Fruit fly (Drosophila melanogaster): Measurements from ENCODE around the gene CG18284.

Gene CG18284

DNA sequence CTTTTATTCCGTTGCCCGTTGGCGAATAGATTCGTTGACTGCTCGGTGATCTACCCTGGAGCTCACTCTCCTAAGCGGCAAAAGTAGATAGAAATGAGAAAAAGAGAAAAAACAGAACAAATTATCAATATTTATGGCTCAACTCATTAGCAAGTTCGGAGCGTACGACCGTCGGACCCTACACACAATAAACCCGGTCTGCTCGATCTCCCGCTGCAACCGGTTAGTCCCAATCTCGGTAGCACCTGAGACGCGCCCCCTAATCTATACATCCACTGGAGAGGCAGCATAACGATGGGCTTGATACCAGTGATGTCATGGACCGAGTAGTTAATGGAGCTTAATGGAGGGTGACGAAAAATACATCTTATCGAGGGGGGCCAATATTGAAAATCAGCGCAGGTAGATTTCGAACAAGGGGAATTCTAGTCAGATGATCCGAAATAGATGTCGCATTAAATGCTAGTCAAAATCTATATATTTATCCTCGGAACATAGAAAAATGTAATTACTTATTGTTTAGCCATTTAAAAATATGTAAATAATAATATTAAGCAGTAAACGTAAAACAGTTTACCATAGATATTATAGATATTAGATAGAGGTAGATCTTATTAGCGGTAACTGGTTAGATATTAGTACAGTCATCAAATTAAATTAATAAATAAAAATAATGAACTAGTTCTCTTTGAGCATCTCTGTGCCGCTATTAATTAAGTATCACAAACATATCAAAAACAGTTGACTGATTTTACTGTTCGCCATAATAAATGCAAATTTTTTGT lies 43.4 kb downstream of the CG18284 start, which contains the start of gene CG7296:
CG7296 (minus strand) TSS at position 58 of the 785 bp plus-strand sequence.
- TF ChIP-seq PHDP (tag; optimal IDR thresholded peaks at IDR 0.05), result no peak
- TF ChIP-seq CG43689 (GFP tag; IDR thresholded peaks at IDR 0.05), result no peak
- no peak for TF ChIP-seq CG3838 (GFP tag; optimal IDR thresholded peaks at IDR 0.05)
- no peak for TF ChIP-seq CG6765 (GFP tag; optimal IDR thresholded peaks at IDR 0.05)
- no peak for TF ChIP-seq grau (tag; optimal IDR thresholded peaks at IDR 0.05)
- TF ChIP-seq H2.0 (GFP tag; IDR thresholded peaks at IDR 0.05), result no peak
- no peak for TF ChIP-seq CG2712 (tag; optimal IDR thresholded peaks at IDR 0.05)
- TF ChIP-seq HLH4C (GFP tag; IDR thresholded peaks at IDR 0.05; ENCODE audit: partially characterized antibody), result no peak
- no peak for TF ChIP-seq CG7928 (GFP tag; optimal IDR thresholded peaks at IDR 0.05)
- TF ChIP-seq fru (optimal IDR thresholded peaks at IDR 0.05), result no peak
- TF ChIP-seq CG15514 (GFP tag; optimal IDR thresholded peaks at IDR 0.05), result peak; percentile 95
- no peak for TF ChIP-seq MBD-R2 (GFP tag; IDR thresholded peaks at IDR 0.05)
- TF ChIP-seq D19A (tag; optimal IDR thresholded peaks at IDR 0.05), result no peak
- TF ChIP-seq sna (GFP tag; IDR thresholded peaks at IDR 0.05; ENCODE audit: partially characterized antibody), result no peak
- TF ChIP-seq row (GFP tag; IDR thresholded peaks at IDR 0.05), result 0 out of 3 replicates have a peak, but pooled peaks have one; percentile 19
- TF ChIP-seq twi (tag; optimal IDR thresholded peaks at IDR 0.05), result no peak
- TF ChIP-seq CG13894 (tag; optimal IDR thresholded peaks at IDR 0.05), result peak; percentile 72
- no peak for TF ChIP-seq MTF-1 (GFP tag; optimal IDR thresholded peaks at IDR 0.05; ENCODE audit: borderline replicate concordance)
- TF ChIP-seq ase (GFP tag; IDR thresholded peaks at IDR 0.05), result no peak
- no peak for TF ChIP-seq cwo (GFP tag; optimal IDR thresholded peaks at IDR 0.05)
- no peak for TF ChIP-seq Jarid2 (GFP tag; optimal IDR thresholded peaks at IDR 0.05)
- no peak for TF ChIP-seq Sox100B (GFP tag; optimal IDR thresholded peaks at IDR 0.05)
- TF ChIP-seq BtbVII (GFP tag; optimal IDR thresholded peaks at IDR 0.05), result no peak
- no peak for TF ChIP-seq sd (tag; optimal IDR thresholded peaks at IDR 0.05)
- no peak for TF ChIP-seq crc (GFP tag; optimal IDR thresholded peaks at IDR 0.05)
- TF ChIP-seq mirr (GFP tag; optimal IDR thresholded peaks at IDR 0.05), result no peak
- TF ChIP-seq fd102C (GFP tag; optimal IDR thresholded peaks at IDR 0.05), result no peak
- TF ChIP-seq Awh (GFP tag; IDR thresholded peaks at IDR 0.05), result peak; percentile 90
- TF ChIP-seq zfh1 (GFP tag; IDR thresholded peaks at IDR 0.05), result 0 out of 3 replicates have a peak, but pooled peaks have one; percentile 2
- no peak for TF ChIP-seq Deaf1 (tag; optimal IDR thresholded peaks at IDR 0.05)
- peak; percentile 21; the same call in 1 of the 2 replicates for TF ChIP-seq vvl (GFP tag; IDR thresholded peaks at IDR 0.05)
- TF ChIP-seq Tbp (GFP tag; optimal IDR thresholded peaks at IDR 0.05), result no peak
- TF ChIP-seq YL-1 (GFP tag; optimal IDR thresholded peaks at IDR 0.05), result no peak
- TF ChIP-seq sens-2 (GFP tag; IDR thresholded peaks at IDR 0.05), result no peak
- no peak for TF ChIP-seq sob (GFP tag; IDR thresholded peaks at IDR 0.05)
- no peak for TF ChIP-seq CG10321 (GFP tag; IDR thresholded peaks at IDR 0.05)
- no peak for TF ChIP-seq Dll (GFP tag; IDR thresholded peaks at IDR 0.05; ENCODE audit: partially characterized antibody)
- no peak for TF ChIP-seq CG5245 (GFP tag; optimal IDR thresholded peaks at IDR 0.05)
- no peak for TF ChIP-seq disco-r (GFP tag; optimal IDR thresholded peaks at IDR 0.05)
- TF ChIP-seq bbx (GFP tag; IDR thresholded peaks at IDR 0.05; ENCODE audit: partially characterized antibody), result no peak
- no peak for TF ChIP-seq CG1529 (GFP tag; optimal IDR thresholded peaks at IDR 0.05)
- no peak for TF ChIP-seq CG11093 (GFP tag; IDR thresholded peaks at IDR 0.05)
- no peak for TF ChIP-seq Blimp-1 (GFP tag; optimal IDR thresholded peaks at IDR 0.05)
- TF ChIP-seq Sry-β (GFP tag; optimal IDR thresholded peaks at IDR 0.05), result peak; percentile 43
- peak; percentile 71 for TF ChIP-seq abd-A (tag; optimal IDR thresholded peaks at IDR 0.05)
- peak; percentile 33 for TF ChIP-seq kni (GFP tag; optimal IDR thresholded peaks at IDR 0.05)
- TF ChIP-seq GATAe (GFP tag; conservative IDR thresholded peaks at IDR 0.05), result no peak
- peak; percentile 71 for TF ChIP-seq CG12769 (tag; optimal IDR thresholded peaks at IDR 0.05)
- no peak for TF ChIP-seq eve (GFP tag; optimal IDR thresholded peaks at IDR 0.05)
